Fruit fly (Drosophila melanogaster) whole organism, adult: ENCODE data around the gene Arf1.

ENCODE experiments used
- CG11617 ChIP-seq: fragments of 200-800 bp; sonication (Bioruptor generic); optimal IDR thresholded peaks from 2 replicates; lab custom pipeline; 2017; ENCODE audit warnings: mild to moderate bottlenecking, missing biosample characterization, missing genetic modification reagents, missing genetic modification characterization
- CG12768 ChIP-seq: fragments of 200-800 bp; sonication (Bioruptor generic); optimal IDR thresholded peaks from 2 replicates; lab custom pipeline; 2017; ENCODE audit warnings: missing biosample characterization, missing genetic modification characterization, mild to moderate bottlenecking, moderate library complexity, missing genetic modification reagents
- CG14711 ChIP-seq: fragments of 200-800 bp; sonication (Bioruptor generic); optimal IDR thresholded peaks from 2 replicates; lab custom pipeline; 2018; ENCODE audit warnings: missing biosample characterization, mild to moderate bottlenecking, missing genetic modification characterization, moderate library complexity
- CG1620 ChIP-seq: fragments of 200-800 bp; sonication (Bioruptor generic); optimal IDR thresholded peaks from 2 replicates; lab custom pipeline; 2016; ENCODE audit warnings: missing biosample characterization, missing genetic modification characterization
- CG33017 ChIP-seq: fragments of 200-800 bp; sonication (Bioruptor generic); optimal IDR thresholded peaks from 2 replicates; lab custom pipeline; 2018; ENCODE audit warnings: missing biosample characterization, mild to moderate bottlenecking, missing genetic modification characterization, moderate library complexity
- CG5204 ChIP-seq: fragments of 200-800 bp; sonication (Bioruptor generic); optimal IDR thresholded peaks from 2 replicates; lab custom pipeline; 2016; ENCODE audit warnings: missing biosample characterization, missing genetic modification characterization
- CG7045 ChIP-seq: fragments of 200-800 bp; sonication (Bioruptor generic); optimal IDR thresholded peaks from 2 replicates; lab custom pipeline; 2017; ENCODE audit warnings: missing biosample characterization, mild to moderate bottlenecking, missing genetic modification characterization
- CG7101 ChIP-seq: fragments of 200-800 bp; sonication (Bioruptor generic); optimal IDR thresholded peaks from 2 replicates; lab custom pipeline; 2018; ENCODE audit warnings: missing biosample characterization, mild to moderate bottlenecking, missing genetic modification characterization, moderate library complexity
- Clk ChIP-seq: fragments of 200-800 bp; sonication (Bioruptor generic); optimal IDR thresholded peaks from 2 replicates; lab custom pipeline; 2017; ENCODE audit warnings: missing biosample characterization, missing genetic modification characterization
- Crg-1 ChIP-seq: fragments of 200-800 bp; sonication (Bioruptor generic); optimal IDR thresholded peaks from 2 replicates; lab custom pipeline; 2016; ENCODE audit warnings: missing biosample characterization, missing genetic modification characterization
- Hr96 ChIP-seq: fragments of 200-800 bp; sonication (Bioruptor generic); optimal IDR thresholded peaks from 2 replicates; lab custom pipeline; 2016; ENCODE audit warnings: missing biosample characterization, missing genetic modification characterization
- Mnt ChIP-seq: fragments of 200-800 bp; sonication (Bioruptor generic); optimal IDR thresholded peaks from 2 replicates; lab custom pipeline; 2016; ENCODE audit warnings: missing biosample characterization, mild to moderate bottlenecking, missing genetic modification characterization
- bab1 ChIP-seq: fragments of 200-800 bp; sonication (Bioruptor generic); optimal IDR thresholded peaks from 3 replicates; lab custom pipeline; 2019; ENCODE audit warnings: missing biosample characterization, mild to moderate bottlenecking, missing genetic modification characterization, moderate library complexity
- cic ChIP-seq: fragments of 200-800 bp; sonication (Bioruptor generic); optimal IDR thresholded peaks from 2 replicates; lab custom pipeline; 2017; ENCODE audit warnings: missing biosample characterization, mild to moderate bottlenecking, missing genetic modification characterization, moderate library complexity
- cnc ChIP-seq, 2 experiments: fragments of >200 bp; optimal IDR thresholded peaks; 2 replicates each; lab custom pipeline; 2017
- kay ChIP-seq: fragments of 200-800 bp; sonication (Bioruptor generic); peaks from one replicate; lab custom pipeline; 2016; ENCODE audit warnings: missing biosample characterization, missing genetic modification characterization, borderline replicate concordance
- ovo ChIP-seq: fragments of 200-800 bp; sonication (Bioruptor generic); optimal IDR thresholded peaks from 2 replicates; lab custom pipeline; 2016; ENCODE audit warnings: missing biosample characterization, missing genetic modification characterization
- pad ChIP-seq: fragments of 200-800 bp; sonication (Bioruptor generic); optimal IDR thresholded peaks from 3 replicates; lab custom pipeline; 2017; ENCODE audit warnings: missing biosample characterization, missing genetic modification characterization, mild to moderate bottlenecking, moderate library complexity, missing genetic modification reagents
- tj ChIP-seq: fragments of 200-800 bp; sonication (Bioruptor generic); optimal IDR thresholded peaks from 3 replicates; lab custom pipeline; 2017; ENCODE audit warnings: missing biosample characterization, mild to moderate bottlenecking, missing genetic modification characterization, moderate library complexity
- toe ChIP-seq: fragments of 200-800 bp; sonication (Bioruptor generic); optimal IDR thresholded peaks from 2 replicates; lab custom pipeline; 2016; ENCODE audit warnings: missing biosample characterization, missing genetic modification characterization

Gene Arf1

dm6 chr3L:22822544-22823175 lies 49.4 kb downstream of the Arf1 start:
- TF ChIP-seq Mnt (GFP tag; lab: Kevin White, UChicago) (peak; percentile 76), CG11617 (GFP tag; lab: Kevin White, UChicago) (peak; percentile 98), ovo (GFP tag; lab: Kevin White, UChicago) (peak; percentile 91), cnc (optimal IDR thresholded peaks at IDR 0.05; lab: Kevin White, UChicago) (no peak), Clk (GFP tag; lab: Kevin White, UChicago) (peak; percentile 91), toe (GFP tag; lab: Kevin White, UChicago) (peak; percentile 92), CG1620 (GFP tag; lab: Kevin White, UChicago) (peak; percentile 67), cic (peak; percentile 95), kay (peak; percentile 99), CG14711 (tag; lab: Kevin White, UChicago) (peak; percentile 15), Hr96 (peak; percentile 91), pad (GFP tag; lab: Kevin White, UChicago) (peak; percentile 61), tj (peak; percentile 98), bab1 (peak; percentile 10), CG5204 (GFP tag; lab: Kevin White, UChicago) (peak; percentile 90), CG7101 (tag; lab: Kevin White, UChicago) (peak; percentile 73), CG12768 (GFP tag; lab: Kevin White, UChicago) (peak; percentile 99), CG7045 (GFP tag; lab: Kevin White, UChicago) (peak; percentile 97), Crg-1 (GFP tag; lab: Kevin White, UChicago) (peak; percentile 66), CG33017 (tag; lab: Kevin White, UChicago) (peak; percentile 97)

- TF ChIP-seq pad (GFP tag; lab: Kevin White, UChicago) (no peak), CG7101 (tag; lab: Kevin White, UChicago) (no peak), cnc (optimal IDR thresholded peaks at IDR 0.05; lab: Kevin White, UChicago) (no peak), Hr96 (no peak), CG1620 (GFP tag; lab: Kevin White, UChicago) (no peak), CG12768 (GFP tag; lab: Kevin White, UChicago) (no peak), Crg-1 (GFP tag; lab: Kevin White, UChicago) (no peak), CG11617 (GFP tag; lab: Kevin White, UChicago) (no peak)
Measured at dm6 chr3L:22821377-22821776, 50.7 kb downstream of the Arf1 start.

- no peak for TF ChIP-seq Mnt (GFP tag; lab: Kevin White, UChicago)
- TF ChIP-seq tj, result no peak
- TF ChIP-seq CG33017 (tag; lab: Kevin White, UChicago), result no peak
- no peak for TF ChIP-seq Clk (GFP tag; lab: Kevin White, UChicago)
- TF ChIP-seq CG11617 (GFP tag; lab: Kevin White, UChicago), result no peak
- TF ChIP-seq CG7101 (tag; lab: Kevin White, UChicago), result no peak
- TF ChIP-seq Crg-1 (GFP tag; lab: Kevin White, UChicago), result no peak
- no peak for TF ChIP-seq pad (GFP tag; lab: Kevin White, UChicago)
- no peak for TF ChIP-seq ovo (GFP tag; lab: Kevin White, UChicago)
- no peak for TF ChIP-seq CG14711 (tag; lab: Kevin White, UChicago)
- TF ChIP-seq CG7045 (GFP tag; lab: Kevin White, UChicago), result no peak
Measured at dm6 chr3L:22820190-22820589, 51.8 kb downstream of the Arf1 start.
